Worm (Caenorhabditis elegans) whole organism, early embryonic: ENCODE measurements around the gene T01D3.6.

Experiments
- ama-1 ChIP-seq: fragments of 150-350 bp; optimal IDR thresholded peaks from 2 replicates; lab custom pipeline; 2014
- ceh-13 ChIP-seq: fragments of 200-800 bp; sonication (Bioruptor generic); optimal IDR thresholded peaks from 2 replicates; lab custom pipeline; 2018; ENCODE audit warnings: mild to moderate bottlenecking, missing genetic modification characterization, missing compliant biosample characterization
- ceh-36 ChIP-seq: sonication (generic microtip); optimal IDR thresholded peaks from 2 replicates; lab custom pipeline; 2016; ENCODE audit warnings: missing genetic modification characterization, inconsistent platforms, missing compliant biosample characterization
- ets-7 ChIP-seq: sonication (generic microtip); optimal IDR thresholded peaks from 2 replicates; lab custom pipeline; 2016; ENCODE audit warnings: missing genotype, missing genetic modification characterization, missing compliant biosample characterization
- flt-1 ChIP-seq: fragments of 200-800 bp; sonication (Bioruptor generic); IDR thresholded peaks from 2 replicates; pipeline ENCODE4 v1.3.6; 2022; ENCODE audit warnings: missing genetic modification characterization, missing compliant biosample characterization
- hmg-4 ChIP-seq: fragments of 200-800 bp; sonication (Bioruptor generic); optimal IDR thresholded peaks from 2 replicates; lab custom pipeline; 2018; ENCODE audit warnings: mild to moderate bottlenecking, missing genetic modification characterization, missing compliant biosample characterization
- scrt-1 ChIP-seq: fragments of 200-800 bp; sonication (Bioruptor generic); IDR thresholded peaks from 2 replicates; pipeline ENCODE4 v1.3.6; 2022; ENCODE audit warnings: missing genetic modification characterization, missing compliant biosample characterization
- tra-4 ChIP-seq: sonication (generic microtip); optimal IDR thresholded peaks from 2 replicates; lab custom pipeline; 2017; ENCODE audit warnings: missing genetic modification characterization, missing compliant biosample characterization

DNA sequence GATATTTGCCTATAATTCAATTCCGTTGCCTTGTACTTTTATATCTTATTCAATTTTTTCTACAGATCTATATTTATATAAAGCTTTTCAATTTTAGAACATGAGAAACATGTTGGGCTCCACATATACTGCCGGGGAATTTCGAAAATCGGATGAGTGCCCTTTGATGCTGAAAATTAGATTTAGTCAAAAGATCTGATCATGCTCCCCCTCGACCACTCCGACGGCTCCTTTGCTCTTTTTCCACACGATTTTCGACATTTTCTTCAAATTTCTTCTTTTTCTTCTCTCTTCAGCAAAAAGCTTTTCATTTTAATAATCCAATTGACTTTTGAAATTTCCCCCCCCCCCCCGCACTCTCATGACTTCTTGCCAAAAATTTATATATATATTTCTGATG, 35.2 kb upstream of the T01D3.6 start:
- TF ChIP-seq scrt-1 (GFP tag; lab: Robert Waterston, UW) (no peak), ama-1 (no peak), ceh-36 (tag; lab: Kevin White, UChicago) (no peak), flt-1 (GFP tag; lab: Robert Waterston, UW) (no peak), ets-7 (tag; lab: Kevin White, UChicago) (no peak), hmg-4 (GFP tag; lab: Kevin White, UChicago) (no peak), ceh-13 (no peak), tra-4 (tag; lab: Kevin White, UChicago) (no peak)
